Worm (Caenorhabditis elegans): ENCODE measurements around the gene F46H6.5.

Gene F46H6.5

ce11 chrX:4464367-4464766 is 27.6 kb downstream of the F46H6.5 start:
- TF ChIP-seq Y95B8A.8 (GFP tag; IDR thresholded peaks at IDR 0.05) (no peak), F57A8.1 (GFP tag; optimal IDR thresholded peaks at IDR 0.05) (no peak), aptf-3 (GFP tag; IDR thresholded peaks at IDR 0.05) (no peak), lsy-27 (tag; optimal IDR thresholded peaks at IDR 0.05; ENCODE audit: borderline replicate concordance, insufficient read depth) (no peak), lin-54 (GFP tag; optimal IDR thresholded peaks at IDR 0.05) (no peak), nhr-27 (tag; optimal IDR thresholded peaks at IDR 0.05) (no peak), ccch-3 (GFP tag; optimal IDR thresholded peaks at IDR 0.05) (no peak), ets-4 (GFP tag; optimal IDR thresholded peaks at IDR 0.05) (no peak), ztf-25 (GFP tag; IDR thresholded peaks at IDR 0.05) (no peak), lag-1 (GFP tag; IDR thresholded peaks at IDR 0.05) (no peak)

DNA sequence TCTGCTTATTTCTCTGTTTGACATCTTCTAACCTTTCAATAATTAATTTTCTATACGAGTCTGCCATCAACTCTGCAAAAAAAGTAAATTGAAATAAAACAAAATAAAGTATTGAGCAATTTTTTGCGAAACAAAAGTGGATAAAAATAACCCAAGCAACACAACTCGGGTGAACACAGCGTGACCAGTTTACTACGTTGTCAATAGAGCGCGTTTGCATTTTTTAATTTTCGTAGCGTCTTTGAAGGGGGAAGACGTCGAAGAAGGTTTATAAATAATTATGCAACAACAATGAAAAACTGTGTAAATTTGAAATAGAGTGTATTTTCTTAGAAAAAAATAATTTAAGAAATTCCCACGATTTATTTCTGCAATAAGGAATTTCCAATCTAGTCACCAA is 29.6 kb downstream of the F46H6.5 start, which contains the start of gene atg-16.1:
Gene atg-16.1 (minus strand): TSS at position 76 of the 400 bp plus-strand sequence.
- TF ChIP-seq nhr-80 (tag; optimal IDR thresholded peaks at IDR 0.05) (peak; percentile 39), hmg-1.2 (GFP tag; IDR thresholded peaks at IDR 0.05) (peak; percentile 29; the same call in 1 of the 2 replicates), lin-40 (tag; optimal IDR thresholded peaks at IDR 0.05) (peak; percentile 29), mcd-1 (GFP tag; IDR thresholded peaks at IDR 0.05) (peak; percentile 92), attf-5 (GFP tag; optimal IDR thresholded peaks at IDR 0.05) (peak; percentile 45), unc-62 (GFP tag; optimal IDR thresholded peaks at IDR 0.05) (no peak), snpc-4 (GFP tag; optimal IDR thresholded peaks at IDR 0.05) (no peak), snpc-4 (tag; optimal IDR thresholded peaks at IDR 0.05) (no peak), repo-1 (tag; optimal IDR thresholded peaks at IDR 0.05) (no peak), F37B4.10 (GFP tag; IDR thresholded peaks at IDR 0.05) (no peak), K11D2.4 (GFP tag; IDR thresholded peaks at IDR 0.05) (0 out of 2 replicates have a peak, but pooled peaks have one; percentile 18)

DNA sequence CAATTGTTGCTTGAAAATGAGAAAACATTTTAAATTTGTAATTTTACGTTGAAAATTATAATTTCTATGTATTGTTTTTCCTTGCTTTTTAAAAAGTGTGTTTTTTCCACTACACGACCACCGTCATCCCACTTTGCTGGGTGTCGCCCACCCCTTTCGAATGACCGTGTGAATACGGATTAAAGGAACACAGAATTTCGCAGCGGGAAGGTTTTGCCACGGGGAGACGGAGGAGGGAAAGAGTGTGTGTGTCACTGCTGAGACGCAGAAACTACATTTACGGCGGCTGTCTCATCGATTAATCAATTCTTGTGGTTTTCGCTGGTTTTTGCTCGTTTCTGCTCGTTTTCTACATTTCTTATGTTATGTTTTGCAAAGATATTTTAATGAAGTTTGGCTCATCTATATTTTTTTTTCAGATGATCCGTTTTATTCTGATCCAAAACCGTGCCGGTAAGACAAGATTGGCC is 34.1 kb downstream of the F46H6.5 start, which contains the start of gene aps-2:
Gene aps-2 (plus strand): TSS at position 420 of the 470 bp plus-strand sequence.
- TF ChIP-seq mcd-1 (GFP tag; IDR thresholded peaks at IDR 0.05) (peak; percentile 67), dox-1 (GFP tag; IDR thresholded peaks at IDR 0.05) (peak; percentile 49; the same call in 1 of the 2 replicates), attf-5 (GFP tag; optimal IDR thresholded peaks at IDR 0.05) (peak; percentile 52), nfya-2 (GFP tag; IDR thresholded peaks at IDR 0.05) (no peak), cebp-1 (GFP tag; IDR thresholded peaks at IDR 0.05) (no peak), cebp-1 (tag; optimal IDR thresholded peaks at IDR 0.05) (no peak), tbp1 (GFP tag; optimal IDR thresholded peaks at IDR 0.05) (peak; percentile 1), ceh-40 (GFP tag; IDR thresholded peaks at IDR 0.05) (no peak), F33H1.4 (GFP tag; IDR thresholded peaks at IDR 0.05) (peak; percentile 53), nhr-80 (tag; optimal IDR thresholded peaks at IDR 0.05) (peak; percentile 47), hmg-1.2 (GFP tag; IDR thresholded peaks at IDR 0.05) (peak; percentile 65; the same call in 1 of the 2 replicates)

DNA sequence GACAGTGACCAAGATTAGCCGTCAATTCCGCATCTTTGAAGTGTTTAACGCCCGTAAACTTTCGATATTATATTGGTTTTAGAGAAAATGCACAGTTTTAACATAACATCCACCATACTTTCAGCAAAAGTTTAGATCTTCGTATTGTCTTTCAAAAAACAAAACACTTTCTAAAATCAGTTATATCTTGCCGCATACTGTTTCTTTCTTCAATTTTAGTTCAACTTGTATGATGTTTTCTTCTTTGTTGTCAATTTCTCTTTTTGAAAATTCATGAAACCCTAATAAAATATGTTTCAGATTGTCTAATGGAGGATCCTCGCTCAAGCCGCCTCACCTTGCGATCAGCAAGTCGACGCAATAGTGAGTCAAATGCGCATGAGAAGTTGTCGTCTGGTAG is 38.2 kb downstream of the F46H6.5 start, which contains the start of gene F02E8.4:
Gene F02E8.4 (plus strand): TSS at position 301 of the 400 bp plus-strand sequence.
- no peak for TF ChIP-seq B0336.3 (GFP tag; IDR thresholded peaks at IDR 0.05)
- no peak for TF ChIP-seq gei-17 (GFP tag; optimal IDR thresholded peaks at IDR 0.05)
- TF ChIP-seq B0019.2 (GFP tag; conservative IDR thresholded peaks at IDR 0.05): no peak
- TF ChIP-seq mes-4 (tag; optimal IDR thresholded peaks at IDR 0.05): no peak
- no peak for TF ChIP-seq rpc-1 (optimal IDR thresholded peaks at IDR 0.05)
- TF ChIP-seq rpc-1 (tag; optimal IDR thresholded peaks at IDR 0.05): no peak
- TF ChIP-seq F23B12.7 (tag; optimal IDR thresholded peaks at IDR 0.05; ENCODE audit: insufficient read depth): no peak
- no peak for TF ChIP-seq ceh-58 (GFP tag; IDR thresholded peaks at IDR 0.05)
- no peak for TF ChIP-seq Y53F4B.3 (GFP tag; IDR thresholded peaks at IDR 0.05)
- TF ChIP-seq bed-1 (GFP tag; IDR thresholded peaks at IDR 0.05): no peak
- no peak for TF ChIP-seq ztf-28 (GFP tag; IDR thresholded peaks at IDR 0.05)
- TF ChIP-seq nfyb-1 (GFP tag; IDR thresholded peaks at IDR 0.05): no peak
- TF ChIP-seq lin-54 (GFP tag; optimal IDR thresholded peaks at IDR 0.05): no peak
- no peak for TF ChIP-seq cebp-2 (GFP tag; IDR thresholded peaks at IDR 0.05)
- no peak for TF ChIP-seq aptf-3 (GFP tag; IDR thresholded peaks at IDR 0.05)
- no peak for TF ChIP-seq madf-3 (GFP tag; IDR thresholded peaks at IDR 0.05)
- TF ChIP-seq ceh-40 (GFP tag; IDR thresholded peaks at IDR 0.05): no peak
- TF ChIP-seq snpc-1.1 (tag; optimal IDR thresholded peaks at IDR 0.05; ENCODE audit: insufficient read depth): no peak

All from whole organism, young adult.